Fruit fly (Drosophila melanogaster): Measurements from ENCODE around the gene Rab14.

dm6 chr2L:14361736-14362180 lies 6.8 kb downstream of the Rab14 start, which contains the start of gene spel1:
- no peak for TF ChIP-seq psq (optimal IDR thresholded peaks at IDR 0.05)
- no peak for TF ChIP-seq Myc (optimal IDR thresholded peaks at IDR 0.05)
- TF ChIP-seq h (optimal IDR thresholded peaks at IDR 0.05): no peak
- TF ChIP-seq ttk (optimal IDR thresholded peaks at IDR 0.05): no peak
- TF ChIP-seq Sin3A (optimal IDR thresholded peaks at IDR 0.05): no peak
- TF ChIP-seq insv (optimal IDR thresholded peaks at IDR 0.05): no peak

Measured in Kc167 (cell line).